Fruit fly (Drosophila melanogaster) whole organism, embryonic: ENCODE data around the gene CG15922.

Experiments used
- Atf-2 ChIP-seq: fragments of 200-800 bp; sonication (Bioruptor generic); optimal IDR thresholded peaks from 2 replicates; lab custom pipeline; 2016; ENCODE audit warnings: missing biosample characterization, missing genetic modification characterization
- Atf6 ChIP-seq: fragments of 200-800 bp; sonication (Bioruptor generic); IDR thresholded peaks from 2 replicates; pipeline ENCODE4 v1.3.6; 2022; ENCODE audit warnings: missing biosample characterization, missing genetic modification characterization
- Awh ChIP-seq: fragments of 200-800 bp; sonication (Bioruptor generic); IDR thresholded peaks from 2 replicates; pipeline ENCODE4, ENCODE4 v1.3.6; 2022; ENCODE audit warnings: missing biosample characterization, missing genetic modification characterization
- B-H1 ChIP-seq: fragments of 200-800 bp; sonication (Bioruptor generic); IDR thresholded peaks from 3 replicates; pipeline ENCODE4 v1.3.6; 2022; ENCODE audit warnings: missing biosample characterization, missing genetic modification characterization
- CG10147 ChIP-seq: fragments of 200-800 bp; sonication (Bioruptor generic); optimal IDR thresholded peaks from 2 replicates; lab custom pipeline; 2019; ENCODE audit warnings: missing biosample characterization, mild to moderate bottlenecking, missing genetic modification characterization, moderate library complexity
- CG13287 ChIP-seq: fragments of 200-800 bp; sonication (Bioruptor generic); IDR thresholded peaks from 2 replicates; pipeline ENCODE4 v1.3.6; 2022; ENCODE audit warnings: missing biosample characterization, missing genetic modification characterization; ENCODE audit not compliant: partially characterized antibody
- CG13624 ChIP-seq: fragments of 200-800 bp; sonication (Bioruptor generic); optimal IDR thresholded peaks from 2 replicates; lab custom pipeline; 2016; ENCODE audit warnings: missing biosample characterization, missing genetic modification characterization
- CG14965 ChIP-seq: fragments of 200-800 bp; sonication (Bioruptor generic); optimal IDR thresholded peaks from 2 replicates; lab custom pipeline; 2016; ENCODE audit warnings: missing biosample characterization, missing genetic modification characterization, borderline replicate concordance
- CG17912 ChIP-seq: fragments of 200-800 bp; sonication (Bioruptor generic); optimal IDR thresholded peaks from 2 replicates; lab custom pipeline; 2018; ENCODE audit warnings: missing biosample characterization, mild to moderate bottlenecking, missing genetic modification characterization
- CG2202 ChIP-seq: fragments of 200-800 bp; sonication (Bioruptor generic); optimal IDR thresholded peaks from 2 replicates; lab custom pipeline; 2018; ENCODE audit warnings: missing biosample characterization, mild to moderate bottlenecking, missing genetic modification characterization
- CG33213 ChIP-seq: fragments of 200-800 bp; sonication (Bioruptor generic); optimal IDR thresholded peaks from 3 replicates; lab custom pipeline; 2016; ENCODE audit warnings: missing biosample characterization, missing genetic modification characterization
- CG4282 ChIP-seq: fragments of 200-800 bp; sonication (Bioruptor generic); optimal IDR thresholded peaks from 2 replicates; lab custom pipeline; 2016; ENCODE audit warnings: missing biosample characterization, missing genetic modification characterization
- CG4707 ChIP-seq: fragments of 200-800 bp; sonication (Bioruptor generic); optimal IDR thresholded peaks from 2 replicates; lab custom pipeline; 2018; ENCODE audit warnings: missing biosample characterization, mild to moderate bottlenecking, missing genetic modification characterization, moderate library complexity
- CG4854 ChIP-seq: fragments of 200-800 bp; sonication (Bioruptor generic); optimal IDR thresholded peaks from 2 replicates; lab custom pipeline; 2016; ENCODE audit warnings: missing biosample characterization, missing genetic modification characterization, inconsistent platforms
- CG9797 ChIP-seq: fragments of 200-800 bp; sonication (Bioruptor generic); optimal IDR thresholded peaks from 3 replicates; lab custom pipeline; 2018; ENCODE audit warnings: missing biosample characterization, mild to moderate bottlenecking, missing genetic modification characterization
- H2.0 ChIP-seq: fragments of 200-800 bp; sonication (Bioruptor generic); IDR thresholded peaks from 2 replicates; pipeline ENCODE4 v1.3.6; 2022; ENCODE audit warnings: missing biosample characterization, missing genetic modification characterization
- MTF-1 ChIP-seq: fragments of 200-800 bp; sonication (Bioruptor generic); optimal IDR thresholded peaks from 2 replicates; lab custom pipeline; 2018; ENCODE audit warnings: missing biosample characterization, mild to moderate bottlenecking, missing genetic modification characterization, borderline replicate concordance
- Neu2 ChIP-seq: fragments of 200-800 bp; sonication (Bioruptor generic); optimal IDR thresholded peaks from 3 replicates; lab custom pipeline; 2016; ENCODE audit warnings: missing biosample characterization, missing genetic modification characterization, borderline replicate concordance
- Nf-YA ChIP-seq: fragments of 200-800 bp; sonication (Bioruptor generic); IDR thresholded peaks from 2 replicates; pipeline ENCODE4 v1.3.6; 2022; ENCODE audit warnings: missing biosample characterization, missing genetic modification characterization
- Optix ChIP-seq: fragments of 200-800 bp; sonication (Bioruptor generic); IDR thresholded peaks from 3 replicates; pipeline ENCODE4 v1.3.6; 2022; ENCODE audit warnings: missing biosample characterization, missing genetic modification characterization
- PHDP ChIP-seq: fragments of 200-800 bp; sonication (Bioruptor generic); optimal IDR thresholded peaks from 3 replicates; lab custom pipeline; 2018; ENCODE audit warnings: missing biosample characterization, mild to moderate bottlenecking, missing genetic modification characterization, moderate library complexity
- Ssrp ChIP-seq: fragments of 200-800 bp; sonication (Bioruptor generic); optimal IDR thresholded peaks from 2 replicates; lab custom pipeline; 2018; ENCODE audit warnings: missing biosample characterization, mild to moderate bottlenecking, missing genetic modification characterization, moderate library complexity
- Stat92E ChIP-seq, 3 experiments: fragments of >200 bp in 2 of 3; fragments of 200-800 bp in 1 of 3; sonication (Bioruptor generic) in 1 of 3; optimal IDR thresholded peaks; 2 replicates each; lab custom pipeline; 2017 to 2019; ENCODE audit warnings: missing biosample characterization in 3 of 3, missing genetic modification characterization in 3 of 3, mild to moderate bottlenecking in 1 of 3, moderate library complexity in 1 of 3
- Trl ChIP-seq, 3 experiments: fragments of >200 bp in 2 of 3; fragments of 200-800 bp in 1 of 3; sonication (Bioruptor generic) in 1 of 3; optimal IDR thresholded peaks; 2 replicates in 1 of 3; 3 replicates in 2 of 3; lab custom pipeline; 2016 to 2017; ENCODE audit warnings: missing biosample characterization in 1 of 3, missing genetic modification characterization in 1 of 3
- YL-1 ChIP-seq: fragments of 200-800 bp; sonication (Bioruptor generic); optimal IDR thresholded peaks from 3 replicates; lab custom pipeline; 2017; ENCODE audit warnings: missing biosample characterization, mild to moderate bottlenecking, missing genetic modification characterization
- abd-A ChIP-seq: fragments of 200-800 bp; sonication (Bioruptor generic); optimal IDR thresholded peaks from 3 replicates; lab custom pipeline; 2019; ENCODE audit warnings: missing biosample characterization, mild to moderate bottlenecking, missing genetic modification characterization, moderate library complexity
- ac ChIP-seq: fragments of 200-800 bp; sonication (Bioruptor generic); optimal IDR thresholded peaks from 3 replicates; lab custom pipeline; 2017; ENCODE audit warnings: missing biosample characterization, mild to moderate bottlenecking, missing genetic modification characterization
- al ChIP-seq: fragments of 200-800 bp; sonication (Bioruptor generic); IDR thresholded peaks from 2 replicates; pipeline ENCODE4 v1.3.6; 2022; ENCODE audit warnings: missing biosample characterization, missing genetic modification characterization
- aop ChIP-seq: fragments of 200-800 bp; sonication (Bioruptor generic); IDR thresholded peaks from 2 replicates; pipeline ENCODE4 v1.3.6; 2022; ENCODE audit warnings: missing biosample characterization, missing genetic modification characterization
- bsh ChIP-seq, 2 experiments: fragments of 200-800 bp; sonication (Bioruptor generic); optimal IDR thresholded peaks; 2 replicates each; lab custom pipeline; 2017 to 2018; ENCODE audit warnings: mild to moderate bottlenecking in 2 of 2, missing biosample characterization in 2 of 2, missing genetic modification characterization in 2 of 2, moderate library complexity in 1 of 2
- ci ChIP-seq: fragments of 200-800 bp; sonication (Bioruptor generic); IDR thresholded peaks from 3 replicates; pipeline ENCODE4 v1.3.6; 2022; ENCODE audit warnings: missing biosample characterization, missing genetic modification characterization
- croc ChIP-seq: fragments of 200-800 bp; sonication (Bioruptor generic); conservative IDR thresholded peaks from 3 replicates; pipeline ENCODE4 v1.3.6; 2022; ENCODE audit warnings: missing biosample characterization, missing genetic modification characterization
- dati ChIP-seq: fragments of 200-800 bp; sonication (Bioruptor generic); IDR thresholded peaks from 2 replicates; pipeline ENCODE4 v1.3.6; 2022; ENCODE audit warnings: missing biosample characterization, missing genetic modification characterization
- exex ChIP-seq: fragments of 200-800 bp; sonication (Bioruptor generic); optimal IDR thresholded peaks from 4 replicates; lab custom pipeline; 2018; ENCODE audit warnings: missing biosample characterization, mild to moderate bottlenecking, missing genetic modification characterization, moderate library complexity
- fru ChIP-seq: fragments of >200 bp; optimal IDR thresholded peaks from 2 replicates; lab custom pipeline; 2017
- gce ChIP-seq: fragments of 200-800 bp; sonication (Bioruptor generic); IDR thresholded peaks from 3 replicates; pipeline ENCODE4 v1.3.6; 2022; ENCODE audit warnings: missing biosample characterization, missing genetic modification characterization
- gsb-n ChIP-seq: fragments of 200-800 bp; sonication (Bioruptor generic); optimal IDR thresholded peaks from 3 replicates; lab custom pipeline; 2018; ENCODE audit warnings: missing biosample characterization, mild to moderate bottlenecking, missing genetic modification characterization
- hbn ChIP-seq: fragments of 200-800 bp; sonication (Bioruptor generic); IDR thresholded peaks from 2 replicates; pipeline ENCODE4 v1.3.6; 2022; ENCODE audit warnings: missing biosample characterization, missing genetic modification characterization; ENCODE audit not compliant: partially characterized antibody
- her ChIP-seq: fragments of 200-800 bp; sonication (Bioruptor generic); optimal IDR thresholded peaks from 2 replicates; lab custom pipeline; 2016; ENCODE audit warnings: missing biosample characterization, missing genetic modification characterization
- kni ChIP-seq: fragments of 200-800 bp; sonication (Bioruptor generic); optimal IDR thresholded peaks from 3 replicates; lab custom pipeline; 2017; ENCODE audit warnings: mild to moderate bottlenecking, missing biosample characterization, missing genetic modification reagents, missing genetic modification characterization
- lbe ChIP-seq: fragments of 200-800 bp; sonication (Bioruptor generic); optimal IDR thresholded peaks from 2 replicates; lab custom pipeline; 2016; ENCODE audit warnings: missing biosample characterization, mild to moderate bottlenecking, missing genetic modification characterization
- nerfin-1 ChIP-seq: fragments of 200-800 bp; sonication (Bioruptor generic); optimal IDR thresholded peaks from 3 replicates; lab custom pipeline; 2019; ENCODE audit warnings: missing biosample characterization, mild to moderate bottlenecking, missing genetic modification characterization, moderate library complexity
- onecut ChIP-seq: fragments of 200-800 bp; sonication (Bioruptor generic); IDR thresholded peaks from 2 replicates; pipeline ENCODE4 v1.3.6; 2022; ENCODE audit warnings: missing biosample characterization, missing genetic modification characterization
- pho ChIP-seq: fragments of 200-800 bp; sonication (Bioruptor generic); optimal IDR thresholded peaks from 2 replicates; lab custom pipeline; 2016; ENCODE audit warnings: missing biosample characterization, missing genetic modification characterization
- pum ChIP-seq: fragments of 200-800 bp; sonication (Bioruptor generic); optimal IDR thresholded peaks from 2 replicates; lab custom pipeline; 2016; ENCODE audit warnings: missing biosample characterization, missing genetic modification characterization
- run ChIP-seq: fragments of 200-800 bp; sonication (Bioruptor generic); optimal IDR thresholded peaks from 3 replicates; lab custom pipeline; 2018; ENCODE audit warnings: missing biosample characterization, mild to moderate bottlenecking, missing genetic modification characterization
- trh ChIP-seq: fragments of 200-800 bp; sonication (Bioruptor generic); optimal IDR thresholded peaks from 2 replicates; lab custom pipeline; 2016; ENCODE audit warnings: missing biosample characterization, missing genetic modification characterization
- unc-4 ChIP-seq: fragments of 200-800 bp; sonication (Bioruptor generic); IDR thresholded peaks from 2 replicates; pipeline ENCODE4 v1.3.6; 2022; ENCODE audit warnings: missing biosample characterization, missing genetic modification characterization; ENCODE audit not compliant: partially characterized antibody
- zen ChIP-seq: fragments of 200-800 bp; sonication (Bioruptor generic); optimal IDR thresholded peaks from 3 replicates; lab custom pipeline; 2018; ENCODE audit warnings: missing biosample characterization, mild to moderate bottlenecking, missing genetic modification characterization, moderate library complexity

Gene CG15922

DNA sequence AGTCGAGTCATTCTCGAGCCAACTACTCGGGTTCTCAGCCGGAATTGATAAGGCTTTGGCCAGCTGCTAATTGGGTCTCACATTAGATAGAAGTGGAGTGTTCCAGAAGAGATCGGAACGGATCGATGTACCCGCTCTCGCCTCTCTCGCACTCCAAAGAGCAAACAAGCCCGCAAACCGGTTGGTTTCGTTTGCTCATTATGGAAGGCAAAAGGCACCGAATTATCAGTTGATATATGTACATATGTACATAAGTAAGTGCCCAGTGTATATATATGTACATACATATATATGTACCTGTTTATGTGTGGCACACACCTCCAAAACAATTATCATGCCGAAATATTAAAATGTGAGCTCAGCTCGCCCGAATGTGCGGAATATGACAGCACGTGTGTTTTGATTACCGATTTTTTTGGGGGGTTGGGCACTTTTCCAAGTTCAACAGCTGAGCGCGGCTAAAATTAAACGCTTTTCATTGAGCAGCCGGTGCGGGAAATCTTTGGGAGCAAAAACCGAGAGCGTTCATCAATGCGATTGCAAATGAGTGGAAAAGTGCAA is 4.3 kb downstream of the CG15922 start (continued):
- TF ChIP-seq H2.0 (GFP tag; lab: Robert Waterston, UW): no peak
- peak; percentile 37 for TF ChIP-seq abd-A
- TF ChIP-seq zen (tag; lab: Kevin White, UChicago): no peak
- TF ChIP-seq CG2202 (tag; lab: Kevin White, UChicago): peak; percentile 36
- TF ChIP-seq lbe (GFP tag; lab: Kevin White, UChicago): peak; percentile 55
- no peak for TF ChIP-seq onecut (GFP tag; lab: Robert Waterston, UW)
- no peak for TF ChIP-seq CG13624 (GFP tag; lab: Kevin White, UChicago)
- TF ChIP-seq Ssrp (tag; lab: Kevin White, UChicago): no peak
- TF ChIP-seq Atf-2 (GFP tag; lab: Kevin White, UChicago): no peak
- TF ChIP-seq Neu2 (GFP tag; lab: Kevin White, UChicago): no peak
- TF ChIP-seq B-H1: no peak; the same call in 2 of the 3 replicates
- no peak for TF ChIP-seq CG9797 (GFP tag; lab: Kevin White, UChicago)
- peak; percentile 12 for TF ChIP-seq PHDP (tag; lab: Kevin White, UChicago)
- TF ChIP-seq unc-4 (GFP tag; lab: Robert Waterston, UW): no peak
- no peak for TF ChIP-seq her (GFP tag; lab: Kevin White, UChicago)
- peak; percentile 80; the same call in 2 of the 3 replicates for TF ChIP-seq gce
- TF ChIP-seq Nf-YA: no peak
- TF ChIP-seq CG4282 (GFP tag; lab: Kevin White, UChicago): peak; percentile 20
- no peak for TF ChIP-seq pum (GFP tag; lab: Kevin White, UChicago)
- peak; percentile 80 for TF ChIP-seq CG17912 (GFP tag; lab: Kevin White, UChicago)
- TF ChIP-seq gsb-n: peak; percentile 8
- TF ChIP-seq croc (GFP tag; lab: Robert Waterston, UW): no peak
- TF ChIP-seq nerfin-1 (tag; lab: Kevin White, UChicago): peak; percentile 69
- peak; percentile 17 for TF ChIP-seq CG33213
- TF ChIP-seq dati (GFP tag; lab: Robert Waterston, UW): no peak
- TF ChIP-seq kni (GFP tag; lab: Kevin White, UChicago): peak; percentile 66
- no peak for TF ChIP-seq pho (GFP tag; lab: Kevin White, UChicago)
- no peak for TF ChIP-seq ac (GFP tag; lab: Kevin White, UChicago)
- TF ChIP-seq CG10147: no peak
- TF ChIP-seq YL-1 (GFP tag; lab: Kevin White, UChicago): peak; percentile 30
- no peak for TF ChIP-seq CG4854 (GFP tag; lab: Kevin White, UChicago)
- TF ChIP-seq trh (GFP tag; lab: Kevin White, UChicago): no peak
- peak in 1 of 2 experiments; percentile 32 for TF ChIP-seq bsh (GFP tag; optimal IDR thresholded peaks at IDR 0.05; lab: Kevin White, UChicago)
- TF ChIP-seq run: no peak
- no peak for TF ChIP-seq Optix (GFP tag; lab: Robert Waterston, UW)
- no peak for TF ChIP-seq al
- TF ChIP-seq hbn: 0 out of 2 replicates have a peak, but pooled peaks have one; percentile 35
- no peak for TF ChIP-seq CG14965
- TF ChIP-seq exex (tag; lab: Kevin White, UChicago): peak; percentile 84
- TF ChIP-seq Awh (GFP tag; lab: Robert Waterston, UW): peak; percentile 35; the same call in 1 of the 2 replicates
- TF ChIP-seq fru (lab: Kevin White, UChicago): no peak
- no peak for TF ChIP-seq Atf6
- TF ChIP-seq CG13287: 0 out of 2 replicates have a peak, but pooled peaks have one; percentile 12
- peak; percentile 65 to 76 for TF ChIP-seq Trl (optimal IDR thresholded peaks at IDR 0.05; lab: Kevin White, UChicago)
- no peak for TF ChIP-seq Trl (GFP tag; optimal IDR thresholded peaks at IDR 0.05; lab: Kevin White, UChicago)
- no peak for TF ChIP-seq aop (GFP tag; lab: Robert Waterston, UW)
- TF ChIP-seq ci: peak; percentile 66; the same call in 2 of the 3 replicates
- peak in 1 of 3 experiments; percentile 37 for TF ChIP-seq Stat92E (GFP tag; optimal IDR thresholded peaks at IDR 0.05; lab: Kevin White, UChicago)
- peak; percentile 46 for TF ChIP-seq CG4707 (GFP tag; lab: Kevin White, UChicago)
- TF ChIP-seq MTF-1 (GFP tag; lab: Kevin White, UChicago): no peak
